Worm (Caenorhabditis elegans) whole organism, young adult: ENCODE results near the gene Y49F6B.2.
A peak's percentile ranks its signal among the peaks of the same experiment; 100 is the strongest.

Experiments used
- B0019.2 ChIP-seq: fragments of 200-800 bp; sonication (Bioruptor generic); conservative IDR thresholded peaks from 2 replicates; pipeline ENCODE4 v1.3.6; 2022; ENCODE audit warnings: missing genetic modification reagents, missing genetic modification characterization, missing compliant biosample characterization
- D2030.7 ChIP-seq: fragments of 200-800 bp; sonication (Bioruptor generic); IDR thresholded peaks from 2 replicates; pipeline ENCODE4 v1.3.6; 2022; ENCODE audit warnings: missing genetic modification reagents, missing genetic modification characterization, missing compliant biosample characterization
- F10E7.11 ChIP-seq: sonication (generic microtip); optimal IDR thresholded peaks from 2 replicates; lab custom pipeline; 2017; ENCODE audit warnings: mild to moderate bottlenecking, missing genetic modification characterization, moderate library complexity, missing compliant biosample characterization
- F49E8.2 ChIP-seq: sonication (generic microtip); optimal IDR thresholded peaks from 3 replicates; lab custom pipeline; 2017; ENCODE audit warnings: missing genetic modification characterization, mild to moderate bottlenecking, missing compliant biosample characterization, antibody characterized with exemption, moderate library complexity; ENCODE audit not compliant: insufficient read depth
- F52B5.7 ChIP-seq: sonication (generic microtip); optimal IDR thresholded peaks from 2 replicates; lab custom pipeline; 2016; ENCODE audit warnings: mild to moderate bottlenecking, missing genetic modification characterization, missing compliant biosample characterization
- F57C9.4 ChIP-seq: sonication (generic microtip); optimal IDR thresholded peaks from 2 replicates; lab custom pipeline; 2017; ENCODE audit warnings: mild to moderate bottlenecking, missing genetic modification characterization, missing compliant biosample characterization
- Y79H2A.3 ChIP-seq: fragments of 200-800 bp; sonication (Bioruptor generic); conservative IDR thresholded peaks from 2 replicates; pipeline ENCODE4 v1.3.6; 2022; ENCODE audit warnings: missing genetic modification reagents, missing genetic modification characterization, missing compliant biosample characterization
- Y95B8A.8 ChIP-seq: fragments of 200-800 bp; sonication (Bioruptor generic); IDR thresholded peaks from 2 replicates; pipeline ENCODE4 v1.3.6; 2022; ENCODE audit warnings: missing genetic modification reagents, missing genetic modification characterization, missing compliant biosample characterization
- aptf-2 ChIP-seq: fragments of 200-800 bp; sonication (Bioruptor generic); conservative IDR thresholded peaks from 2 replicates; pipeline ENCODE4 v1.3.6; 2022; ENCODE audit warnings: missing genetic modification reagents, missing genetic modification characterization, missing compliant biosample characterization
- athp-1 ChIP-seq: sonication (generic microtip); optimal IDR thresholded peaks from 2 replicates; lab custom pipeline; 2017; ENCODE audit warnings: mild to moderate bottlenecking, missing genetic modification characterization, missing compliant biosample characterization
- bed-1 ChIP-seq: fragments of 200-800 bp; sonication (Bioruptor generic); IDR thresholded peaks from 2 replicates; pipeline ENCODE4 v1.3.6; 2022; ENCODE audit warnings: missing genetic modification reagents, missing genetic modification characterization, missing compliant biosample characterization
- bed-2 ChIP-seq: fragments of 200-800 bp; sonication (Bioruptor generic); IDR thresholded peaks from 2 replicates; pipeline ENCODE4 v1.3.6; 2022; ENCODE audit warnings: missing genetic modification reagents, missing genetic modification characterization, missing compliant biosample characterization
- ceh-100 ChIP-seq: fragments of 200-800 bp; sonication (Bioruptor generic); IDR thresholded peaks from 2 replicates; pipeline ENCODE4 v1.3.6; 2022; ENCODE audit warnings: missing genetic modification reagents, missing genetic modification characterization, missing compliant biosample characterization
- ceh-40 ChIP-seq: fragments of 200-800 bp; sonication (Bioruptor generic); IDR thresholded peaks from 2 replicates; pipeline ENCODE4 v1.3.6; 2022; ENCODE audit warnings: missing genetic modification characterization, missing compliant biosample characterization
- ekl-4 ChIP-seq: fragments of 200-800 bp; sonication (Bioruptor generic); IDR thresholded peaks from 2 replicates; pipeline ENCODE4 v1.3.6; 2022; ENCODE audit warnings: missing genetic modification reagents, missing genetic modification characterization, missing compliant biosample characterization
- gei-17 ChIP-seq: fragments of 200-800 bp; sonication (Bioruptor generic); optimal IDR thresholded peaks from 2 replicates; lab custom pipeline; 2018; ENCODE audit warnings: mild to moderate bottlenecking, missing genetic modification characterization, missing compliant biosample characterization
- hlh-12 ChIP-seq: sonication (generic microtip); optimal IDR thresholded peaks from 2 replicates; lab custom pipeline; 2016; ENCODE audit warnings: missing genetic modification characterization, missing compliant biosample characterization
- hmg-1.2 ChIP-seq: fragments of 200-800 bp; sonication (Bioruptor generic); IDR thresholded peaks from 2 replicates; pipeline ENCODE4 v1.3.6; 2022; ENCODE audit warnings: missing genetic modification reagents, missing genetic modification characterization, missing compliant biosample characterization
- hsf-1 ChIP-seq: fragments of 200-800 bp; sonication (Bioruptor generic); IDR thresholded peaks from 2 replicates; pipeline ENCODE4 v1.3.6; 2022; ENCODE audit warnings: missing genetic modification reagents, missing genetic modification characterization, missing compliant biosample characterization
- let-526 ChIP-seq: fragments of 200-800 bp; sonication (Bioruptor generic); IDR thresholded peaks from 2 replicates; pipeline ENCODE4 v1.3.6; 2022; ENCODE audit warnings: missing genetic modification reagents, missing genetic modification characterization, missing compliant biosample characterization
- let-607 ChIP-seq, 2 experiments: fragments of 200-800 bp in 1 of 2; sonication (Bioruptor generic) in 1 of 2; sonication (generic microtip) in 1 of 2; optimal IDR thresholded peaks; 2 replicates each; lab custom pipeline; 2016 to 2018; ENCODE audit warnings: mild to moderate bottlenecking in 2 of 2, missing compliant biosample characterization in 2 of 2, missing genetic modification characterization in 2 of 2, moderate library complexity in 2 of 2, missing genotype in 1 of 2
- lin-26 ChIP-seq: fragments of 200-800 bp; sonication (Bioruptor generic); IDR thresholded peaks from 2 replicates; pipeline ENCODE4 v1.3.6; 2022; ENCODE audit warnings: missing genetic modification reagents, missing genetic modification characterization, missing compliant biosample characterization
- lin-54 ChIP-seq: fragments of 200-800 bp; sonication (Bioruptor generic); optimal IDR thresholded peaks from 2 replicates; lab custom pipeline; 2018; ENCODE audit warnings: mild to moderate bottlenecking, missing genetic modification characterization, missing compliant biosample characterization
- lir-1 ChIP-seq: fragments of 200-800 bp; sonication (Bioruptor generic); conservative IDR thresholded peaks from 2 replicates; pipeline ENCODE4 v1.3.6; 2022; ENCODE audit warnings: missing genetic modification reagents, missing genetic modification characterization, missing compliant biosample characterization
- lsy-27 ChIP-seq: sonication (generic microtip); optimal IDR thresholded peaks from 2 replicates; lab custom pipeline; 2017; ENCODE audit warnings: missing genetic modification characterization, mild to moderate bottlenecking, missing compliant biosample characterization, antibody characterized with exemption, missing genotype, borderline replicate concordance; ENCODE audit not compliant: insufficient read depth
- madf-10 ChIP-seq: sonication (generic microtip); optimal IDR thresholded peaks from 2 replicates; lab custom pipeline; 2016; ENCODE audit warnings: mild to moderate bottlenecking, missing genetic modification characterization, missing compliant biosample characterization
- mxl-1 ChIP-seq: sonication (generic microtip); optimal IDR thresholded peaks from 2 replicates; lab custom pipeline; 2016; ENCODE audit warnings: missing genetic modification characterization, missing compliant biosample characterization
- nfya-1 ChIP-seq: sonication (generic microtip); optimal IDR thresholded peaks from 2 replicates; lab custom pipeline; 2017; ENCODE audit warnings: antibody characterized with exemption, missing compliant biosample characterization, missing genetic modification characterization, borderline replicate concordance; ENCODE audit not compliant: insufficient read depth
- nhr-179 ChIP-seq: sonication (generic microtip); optimal IDR thresholded peaks from 2 replicates; lab custom pipeline; 2016; ENCODE audit warnings: mild to moderate bottlenecking, missing genetic modification characterization, missing compliant biosample characterization
- rec-8 ChIP-seq, 2 experiments: sonication (generic microtip); optimal IDR thresholded peaks; 2 replicates each; lab custom pipeline; 2016; ENCODE audit warnings: mild to moderate bottlenecking in 2 of 2, missing genetic modification characterization in 2 of 2, missing genetic modification reagents in 2 of 2, missing genotype in 2 of 2, missing biosample characterization in 1 of 2, missing compliant biosample characterization in 1 of 2, moderate library complexity in 1 of 2
- sdz-38 ChIP-seq: sonication (generic microtip); optimal IDR thresholded peaks from 2 replicates; lab custom pipeline; 2016; ENCODE audit warnings: missing genotype, missing genetic modification characterization, missing compliant biosample characterization
- snpc-1.3 ChIP-seq: sonication (generic microtip); optimal IDR thresholded peaks from 2 replicates; lab custom pipeline; 2017; ENCODE audit warnings: missing genetic modification characterization, mild to moderate bottlenecking, missing compliant biosample characterization, antibody characterized with exemption, moderate library complexity, missing genotype, missing genetic modification reagents; ENCODE audit not compliant: insufficient read depth
- snpc-4 ChIP-seq, 5 experiments: fragments of 150-350 bp in 1 of 5; sonication (generic microtip) in 4 of 5; optimal IDR thresholded peaks; 2 replicates each; lab custom pipeline; 2014 to 2018; ENCODE audit warnings: missing genetic modification characterization in 5 of 5, missing biosample characterization in 3 of 5, antibody characterized with exemption in 2 of 5, mild to moderate bottlenecking in 2 of 5, missing compliant biosample characterization in 2 of 5, missing genotype in 2 of 5, moderate library complexity in 2 of 5, missing genetic modification reagents in 1 of 5
- tbp1 ChIP-seq: fragments of 200-800 bp; sonication (Bioruptor generic); optimal IDR thresholded peaks from 2 replicates; lab custom pipeline; 2018; ENCODE audit warnings: mild to moderate bottlenecking, missing genetic modification characterization, missing compliant biosample characterization
- ztf-22 ChIP-seq: fragments of 200-800 bp; sonication (Bioruptor generic); optimal IDR thresholded peaks from 2 replicates; lab custom pipeline; 2018; ENCODE audit warnings: mild to moderate bottlenecking, missing genetic modification characterization, moderate library complexity, missing compliant biosample characterization
- ztf-26 ChIP-seq: sonication (generic microtip); optimal IDR thresholded peaks from 2 replicates; lab custom pipeline; 2017; ENCODE audit warnings: missing genetic modification characterization, missing compliant biosample characterization
- ztf-28 ChIP-seq: fragments of 200-800 bp; sonication (Bioruptor generic); IDR thresholded peaks from 2 replicates; pipeline ENCODE4 v1.3.6; 2022; ENCODE audit warnings: missing genetic modification reagents, missing genetic modification characterization, missing compliant biosample characterization

Y49F6B.2 gene

DNA sequence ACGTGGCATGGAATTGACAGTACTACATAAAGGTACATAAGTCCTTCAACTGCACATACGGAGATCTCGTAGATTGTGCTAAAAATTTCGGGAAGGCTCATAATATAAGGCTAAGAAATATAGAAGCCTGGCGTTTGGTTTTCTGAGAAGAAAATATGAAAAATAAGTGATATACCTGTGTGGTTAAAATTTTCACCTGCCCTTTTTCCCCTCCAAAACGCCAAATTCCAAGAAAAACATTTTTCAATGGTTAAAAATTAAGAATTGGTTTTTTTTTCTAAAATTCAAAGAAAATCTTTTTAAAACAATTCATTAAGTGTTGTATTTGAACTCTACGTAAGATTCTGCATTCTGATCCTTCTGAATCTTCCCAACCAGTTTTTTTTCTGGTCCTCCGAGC lies 11.9 kb downstream of the Y49F6B.2 start, which contains the start of gene srz-5:
Gene srz-5, minus strand, starts transcription at position 101 of the 400 bp plus-strand sequence.
- TF ChIP-seq ceh-100 (GFP tag; lab: Robert Waterston, UW) (no peak), aptf-2 (GFP tag; lab: Robert Waterston, UW) (no peak), F49E8.2 (tag; lab: Kevin White, UChicago) (no peak), lsy-27 (tag; lab: Kevin White, UChicago) (no peak)

DNA sequence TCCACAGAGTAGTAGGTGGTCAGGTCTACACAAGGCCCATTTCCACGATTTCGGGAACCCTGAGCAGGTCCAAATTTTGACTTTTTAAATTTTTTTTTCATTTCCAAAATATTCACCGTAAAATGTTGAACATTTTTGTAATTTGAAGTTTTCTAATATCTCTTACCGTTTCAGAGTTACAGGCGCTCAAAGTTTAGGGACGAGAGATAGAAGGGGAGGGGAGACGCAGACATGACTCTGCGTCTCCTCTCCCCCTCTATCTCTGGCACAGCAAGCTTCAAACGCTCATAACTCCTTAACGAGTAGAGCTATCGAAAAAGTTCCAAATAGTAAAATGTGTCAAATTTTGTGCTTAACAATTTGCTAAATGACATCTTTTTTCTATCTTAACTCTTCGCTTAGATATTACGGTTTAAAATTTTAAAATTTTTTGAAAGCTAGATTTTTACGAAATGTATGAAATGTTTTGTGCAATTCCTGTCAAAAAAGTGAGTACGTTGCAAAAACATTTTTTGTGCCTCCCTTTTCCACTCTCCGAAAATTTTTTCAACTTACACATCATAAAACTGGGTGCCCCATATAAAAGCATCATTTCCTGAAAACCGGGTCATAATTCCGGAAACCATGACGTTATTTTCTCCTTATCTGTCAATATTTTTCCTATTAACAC lies 12.8 kb downstream of the Y49F6B.2 start, which contains the start of the genes Y49F6B.14 and clec-125:
Gene Y49F6B.14, minus strand, starts transcription at position 101 of the 670 bp plus-strand sequence.
Gene clec-125, plus strand, starts transcription at position 620 of the 670 bp plus-strand sequence.
- TF ChIP-seq sdz-38 (tag; lab: Kevin White, UChicago): no peak
- no peak for TF ChIP-seq D2030.7 (GFP tag; lab: Robert Waterston, UW)
- no peak for TF ChIP-seq hsf-1 (GFP tag; lab: Robert Waterston, UW)
- TF ChIP-seq Y79H2A.3: no peak
- no peak for TF ChIP-seq nfya-1 (tag; lab: Kevin White, UChicago)
- TF ChIP-seq hmg-1.2: peak; percentile 75

DNA sequence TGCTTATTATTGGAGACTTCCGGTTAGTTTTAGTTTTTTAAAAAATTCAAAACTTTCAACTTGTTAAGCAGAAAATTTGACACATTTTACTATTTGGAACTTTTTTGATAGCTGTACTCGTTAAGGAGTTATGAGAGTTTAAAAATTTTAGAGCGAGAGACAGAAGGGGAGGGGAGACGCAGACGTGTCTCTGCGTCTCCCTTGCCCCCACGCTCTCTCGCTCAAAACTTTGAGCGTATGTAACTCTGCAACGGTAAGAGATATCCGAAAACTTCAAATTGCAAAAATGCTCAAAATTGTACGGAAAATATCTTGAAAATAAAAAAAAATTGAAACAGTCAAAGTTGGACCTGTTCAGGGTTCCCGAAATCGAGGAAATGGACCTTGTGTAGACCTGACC lies 13.4 kb downstream of the Y49F6B.2 start:
- no peak for TF ChIP-seq F10E7.11 (tag; lab: Kevin White, UChicago)
- TF ChIP-seq ekl-4 (GFP tag; lab: Robert Waterston, UW): no peak
- no peak for TF ChIP-seq mxl-1 (tag; lab: Kevin White, UChicago)
- peak; percentile 90 for TF ChIP-seq hmg-1.2
- no peak for TF ChIP-seq ztf-22 (GFP tag; lab: Kevin White, UChicago)

DNA sequence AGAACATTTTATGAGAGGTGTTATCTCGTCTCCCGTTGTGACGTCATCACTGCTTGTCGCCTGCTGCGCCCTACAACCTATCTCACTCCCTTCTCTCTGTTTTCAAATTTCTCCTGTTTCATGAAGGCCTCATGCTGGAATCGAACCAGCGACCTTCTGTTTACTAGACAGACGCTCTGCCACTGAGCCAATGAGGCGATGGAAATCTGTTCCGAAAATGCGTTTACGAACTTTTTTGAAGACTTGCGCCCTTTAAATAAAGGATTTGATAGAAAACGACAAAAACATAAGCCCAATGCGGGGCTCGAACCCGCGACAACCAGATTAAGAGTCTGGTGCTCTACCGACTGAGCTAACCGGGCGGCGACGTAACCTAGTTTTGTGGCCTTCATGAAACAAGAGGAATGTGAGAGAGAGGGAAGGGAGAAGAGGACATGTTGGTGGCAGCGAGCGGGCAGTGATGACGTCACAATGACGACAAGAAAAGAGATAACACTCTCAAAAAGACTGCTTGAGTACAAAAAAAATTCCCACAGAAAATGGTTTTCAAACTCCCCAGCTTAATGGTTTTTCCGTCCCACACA lies 16.3 kb downstream of the Y49F6B.2 start, which contains the start of gene clec-126:
Gene clec-126, plus strand, starts transcription at position 534 of the 584 bp plus-strand sequence.
- TF ChIP-seq ztf-28 (GFP tag; lab: Robert Waterston, UW): 0 out of 2 replicates have a peak, but pooled peaks have one; percentile 57
- TF ChIP-seq nhr-179: peak; percentile 53
- peak; percentile 83 for TF ChIP-seq ekl-4 (GFP tag; lab: Robert Waterston, UW)
- peak; percentile 75 for TF ChIP-seq lin-54 (GFP tag; lab: Kevin White, UChicago)
- peak; percentile 11 to 75 for TF ChIP-seq let-607 (tag; optimal IDR thresholded peaks at IDR 0.05; lab: Kevin White, UChicago)
- TF ChIP-seq tbp1 (GFP tag; lab: Kevin White, UChicago): peak; percentile 92
- TF ChIP-seq snpc-4 (GFP tag; optimal IDR thresholded peaks at IDR 0.05; lab: Kevin White, UChicago): peak; percentile 75
- TF ChIP-seq snpc-4 (tag; optimal IDR thresholded peaks at IDR 0.05; lab: Kevin White, UChicago): peak; percentile 50 to 85 (median 82)
- TF ChIP-seq snpc-1.3 (tag; lab: Kevin White, UChicago): peak; percentile 80
- 0 out of 2 replicates have a peak, but pooled peaks have one; percentile 49 for TF ChIP-seq lir-1 (GFP tag; lab: Robert Waterston, UW)
- no peak for TF ChIP-seq F49E8.2 (tag; lab: Kevin White, UChicago)
- TF ChIP-seq lsy-27 (tag; lab: Kevin White, UChicago): peak; percentile 87
- TF ChIP-seq ztf-22 (GFP tag; lab: Kevin White, UChicago): peak; percentile 56
- TF ChIP-seq gei-17 (GFP tag; lab: Kevin White, UChicago): peak; percentile 73
- TF ChIP-seq ztf-26 (tag; lab: Kevin White, UChicago): peak; percentile 93
- TF ChIP-seq hlh-12 (tag; lab: Kevin White, UChicago): peak; percentile 29
- 0 out of 2 replicates have a peak, but pooled peaks have one; percentile 21 for TF ChIP-seq Y95B8A.8
- no peak for TF ChIP-seq F10E7.11 (tag; lab: Kevin White, UChicago)
- TF ChIP-seq bed-2 (GFP tag; lab: Robert Waterston, UW): no peak
- TF ChIP-seq lin-26 (GFP tag; lab: Robert Waterston, UW): peak; percentile 87
- no peak for TF ChIP-seq ceh-40 (GFP tag; lab: Robert Waterston, UW)
- peak; percentile 87 for TF ChIP-seq athp-1 (tag; lab: Kevin White, UChicago)
- TF ChIP-seq aptf-2 (GFP tag; lab: Robert Waterston, UW): no peak
- TF ChIP-seq rec-8 (tag; optimal IDR thresholded peaks at IDR 0.05; lab: Kevin White, UChicago): peak; percentile 66 to 75
- TF ChIP-seq F57C9.4 (tag; lab: Kevin White, UChicago): no peak
- peak; percentile 51 for TF ChIP-seq F52B5.7 (tag; lab: Kevin White, UChicago)
- TF ChIP-seq madf-10 (tag; lab: Kevin White, UChicago): peak; percentile 87
- TF ChIP-seq ceh-100 (GFP tag; lab: Robert Waterston, UW): peak; percentile 49
- TF ChIP-seq bed-1 (GFP tag; lab: Robert Waterston, UW): no peak
- 0 out of 2 replicates have a peak, but pooled peaks have one; percentile 6 for TF ChIP-seq B0019.2
- TF ChIP-seq let-526 (GFP tag; lab: Robert Waterston, UW): no peak
